Worm (Caenorhabditis elegans): ENCODE results near the gene gly-12.

The gly-12 gene

ce11 chrX:7507141-7507540 lies 21.5 kb downstream of the gly-12 start:
- TF ChIP-seq zim-3 (tag; optimal IDR thresholded peaks at IDR 0.05) (no peak), madf-8 (GFP tag; conservative IDR thresholded peaks at IDR 0.05) (no peak), unc-62 (GFP tag; optimal IDR thresholded peaks at IDR 0.05) (no peak), B0019.2 (GFP tag; conservative IDR thresholded peaks at IDR 0.05) (no peak), ztf-26 (tag; optimal IDR thresholded peaks at IDR 0.05) (no peak), cebp-2 (GFP tag; IDR thresholded peaks at IDR 0.05) (no peak), ztf-6 (GFP tag; IDR thresholded peaks at IDR 0.05) (0 out of 2 replicates have a peak, but pooled peaks have one; percentile 10), rec-8 (tag; optimal IDR thresholded peaks at IDR 0.05) (peak; percentile 47 to 51), let-526 (GFP tag; IDR thresholded peaks at IDR 0.05) (no peak), ztf-18 (tag; optimal IDR thresholded peaks at IDR 0.05) (peak; percentile 52), mxl-1 (tag; optimal IDR thresholded peaks at IDR 0.05) (peak; percentile 61), lin-54 (GFP tag; optimal IDR thresholded peaks at IDR 0.05) (no peak), chd-7 (tag; optimal IDR thresholded peaks at IDR 0.05) (no peak), Y56A3A.18 (GFP tag; IDR thresholded peaks at IDR 0.05) (no peak), somi-1 (GFP tag; optimal IDR thresholded peaks at IDR 0.05) (no peak), hmg-1.2 (GFP tag; IDR thresholded peaks at IDR 0.05) (peak; percentile 45; the same call in 1 of the 2 replicates), C06A6.2 (GFP tag; conservative IDR thresholded peaks at IDR 0.05) (no peak), hlh-12 (tag; optimal IDR thresholded peaks at IDR 0.05) (peak; percentile 68), F23B12.7 (tag; optimal IDR thresholded peaks at IDR 0.05; ENCODE audit: insufficient read depth) (no peak), zfh-2 (GFP tag; conservative IDR thresholded peaks at IDR 0.05) (no peak), F55B11.4 (tag; optimal IDR thresholded peaks at IDR 0.05; ENCODE audit: borderline replicate concordance, insufficient read depth) (no peak), Y95B8A.8 (GFP tag; IDR thresholded peaks at IDR 0.05) (no peak), bed-2 (GFP tag; IDR thresholded peaks at IDR 0.05) (no peak), egrh-3 (GFP tag; IDR thresholded peaks at IDR 0.05) (no peak), tbx-9 (tag; optimal IDR thresholded peaks at IDR 0.05; ENCODE audit: borderline replicate concordance) (no peak), T07F8.4 (tag; optimal IDR thresholded peaks at IDR 0.05) (peak; percentile 47), ceh-40 (GFP tag; IDR thresholded peaks at IDR 0.05) (peak; percentile 89; the same call in 1 of the 2 replicates), rpc-1 (optimal IDR thresholded peaks at IDR 0.05) (peak; percentile 94), rpc-1 (tag; optimal IDR thresholded peaks at IDR 0.05) (peak; percentile 96), B0336.3 (GFP tag; IDR thresholded peaks at IDR 0.05) (no peak), tbp1 (GFP tag; optimal IDR thresholded peaks at IDR 0.05) (peak; percentile 90), dox-1 (GFP tag; IDR thresholded peaks at IDR 0.05) (no peak), ztf-25 (GFP tag; IDR thresholded peaks at IDR 0.05) (0 out of 2 replicates have a peak, but pooled peaks have one; percentile 65), pbrm-1 (GFP tag; IDR thresholded peaks at IDR 0.05) (peak; percentile 51; the same call in 1 of the 2 replicates), ceh-58 (GFP tag; IDR thresholded peaks at IDR 0.05) (no peak), attf-3 (GFP tag; conservative IDR thresholded peaks at IDR 0.05) (no peak), ztf-28 (GFP tag; IDR thresholded peaks at IDR 0.05) (no peak), F10E7.11 (tag; optimal IDR thresholded peaks at IDR 0.05) (no peak), nhr-179 (tag; optimal IDR thresholded peaks at IDR 0.05) (no peak), pha-4 (tag; optimal IDR thresholded peaks at IDR 0.05) (no peak), nhr-90 (tag; optimal IDR thresholded peaks at IDR 0.05) (peak; percentile 73), B0261.1 (tag; optimal IDR thresholded peaks at IDR 0.05) (peak; percentile 70), lin-40 (tag; optimal IDR thresholded peaks at IDR 0.05) (no peak), snpc-1.3 (tag; optimal IDR thresholded peaks at IDR 0.05; ENCODE audit: insufficient read depth) (no peak), snpc-3.4 (tag; optimal IDR thresholded peaks at IDR 0.05) (peak; percentile 52), hlh-26 (GFP tag; conservative IDR thresholded peaks at IDR 0.05) (no peak), F52B5.7 (tag; optimal IDR thresholded peaks at IDR 0.05) (no peak), lin-26 (GFP tag; IDR thresholded peaks at IDR 0.05) (peak; percentile 88), T26A5.8 (tag; optimal IDR thresholded peaks at IDR 0.05) (no peak)

Measured in whole organism, young adult.